Worm (Caenorhabditis elegans) whole organism, young adult: ENCODE results near the gene srw-60.
A peak's percentile ranks its signal among the peaks of the same experiment; 100 is the strongest.

Experiments used
- C17E4.6 ChIP-seq: fragments of 200-800 bp; sonication (Bioruptor generic); IDR thresholded peaks from 2 replicates; pipeline ENCODE4 v1.3.6; 2022; ENCODE audit warnings: missing genetic modification reagents, missing genetic modification characterization, missing compliant biosample characterization
- F23B12.7 ChIP-seq: sonication (generic microtip); optimal IDR thresholded peaks from 2 replicates; lab custom pipeline; 2017; ENCODE audit warnings: missing genetic modification characterization, mild to moderate bottlenecking, missing compliant biosample characterization, antibody characterized with exemption, moderate library complexity; ENCODE audit not compliant: insufficient read depth
- F37B4.10 ChIP-seq: fragments of 200-800 bp; sonication (Bioruptor generic); IDR thresholded peaks from 2 replicates; pipeline ENCODE4 v1.3.6; 2022; ENCODE audit warnings: missing genetic modification characterization, missing compliant biosample characterization
- F55B11.4 ChIP-seq: sonication (generic microtip); optimal IDR thresholded peaks from 2 replicates; lab custom pipeline; 2016; ENCODE audit warnings: missing compliant biosample characterization, missing genetic modification characterization, borderline replicate concordance; ENCODE audit not compliant: insufficient read depth
- F57C9.4 ChIP-seq: sonication (generic microtip); optimal IDR thresholded peaks from 2 replicates; lab custom pipeline; 2017; ENCODE audit warnings: mild to moderate bottlenecking, missing genetic modification characterization, missing compliant biosample characterization
- Y79H2A.3 ChIP-seq: fragments of 200-800 bp; sonication (Bioruptor generic); conservative IDR thresholded peaks from 2 replicates; pipeline ENCODE4 v1.3.6; 2022; ENCODE audit warnings: missing genetic modification reagents, missing genetic modification characterization, missing compliant biosample characterization
- ccch-3 ChIP-seq: fragments of 200-800 bp; sonication (Bioruptor generic); optimal IDR thresholded peaks from 2 replicates; lab custom pipeline; 2018; ENCODE audit warnings: mild to moderate bottlenecking, missing genetic modification characterization, missing compliant biosample characterization
- ceh-100 ChIP-seq: fragments of 200-800 bp; sonication (Bioruptor generic); IDR thresholded peaks from 2 replicates; pipeline ENCODE4 v1.3.6; 2022; ENCODE audit warnings: missing genetic modification reagents, missing genetic modification characterization, missing compliant biosample characterization
- ceh-79 ChIP-seq: sonication (generic microtip); optimal IDR thresholded peaks from 2 replicates; lab custom pipeline; 2017; ENCODE audit warnings: mild to moderate bottlenecking, missing genetic modification characterization, missing compliant biosample characterization
- ceh-91 ChIP-seq: fragments of 200-800 bp; sonication (Bioruptor generic); IDR thresholded peaks from 2 replicates; pipeline ENCODE4 v1.3.6; 2022; ENCODE audit warnings: missing genetic modification reagents, missing genetic modification characterization, missing compliant biosample characterization
- egl-18 ChIP-seq: fragments of 200-800 bp; sonication (Bioruptor generic); IDR thresholded peaks from 2 replicates; pipeline ENCODE4 v1.3.6; 2022; ENCODE audit warnings: missing genetic modification reagents, missing genetic modification characterization, missing compliant biosample characterization
- ets-4 ChIP-seq: fragments of 200-800 bp; sonication (Bioruptor generic); optimal IDR thresholded peaks from 2 replicates; lab custom pipeline; 2018; ENCODE audit warnings: mild to moderate bottlenecking, missing genetic modification characterization, missing compliant biosample characterization
- hmg-1.2 ChIP-seq: fragments of 200-800 bp; sonication (Bioruptor generic); IDR thresholded peaks from 2 replicates; pipeline ENCODE4 v1.3.6; 2022; ENCODE audit warnings: missing genetic modification reagents, missing genetic modification characterization, missing compliant biosample characterization
- hsf-1 ChIP-seq: fragments of 200-800 bp; sonication (Bioruptor generic); IDR thresholded peaks from 2 replicates; pipeline ENCODE4 v1.3.6; 2022; ENCODE audit warnings: missing genetic modification reagents, missing genetic modification characterization, missing compliant biosample characterization
- lin-40 ChIP-seq: sonication (generic microtip); optimal IDR thresholded peaks from 2 replicates; lab custom pipeline; 2016; ENCODE audit warnings: missing genetic modification characterization, mild to moderate bottlenecking, missing compliant biosample characterization, missing genotype, missing genetic modification reagents
- mcd-1 ChIP-seq: fragments of 200-800 bp; sonication (Bioruptor generic); IDR thresholded peaks from 2 replicates; pipeline ENCODE4 v1.3.6; 2022; ENCODE audit warnings: missing genetic modification reagents, missing genetic modification characterization, missing compliant biosample characterization
- mes-4 ChIP-seq: sonication (generic microtip); optimal IDR thresholded peaks from 2 replicates; lab custom pipeline; 2016; ENCODE audit warnings: missing genotype, missing genetic modification characterization, missing compliant biosample characterization
- nhr-27 ChIP-seq: fragments of 200-800 bp; sonication (Bioruptor generic); optimal IDR thresholded peaks from 2 replicates; lab custom pipeline; 2018; ENCODE audit warnings: mild to moderate bottlenecking, missing genetic modification characterization, moderate library complexity, missing compliant biosample characterization
- pha-4 ChIP-seq: fragments of 150-350 bp; sonication (generic microtip); optimal IDR thresholded peaks from 2 replicates; lab custom pipeline; 2014; ENCODE audit warnings: missing biosample characterization, missing genetic modification reagents, missing genetic modification characterization
- sea-2 ChIP-seq: fragments of 200-800 bp; sonication (Bioruptor generic); IDR thresholded peaks from 2 replicates; pipeline ENCODE4 v1.3.6; 2022; ENCODE audit warnings: missing genetic modification characterization, missing compliant biosample characterization
- somi-1 ChIP-seq: fragments of 200-800 bp; sonication (Bioruptor generic); optimal IDR thresholded peaks from 2 replicates; lab custom pipeline; 2018; ENCODE audit warnings: mild to moderate bottlenecking, missing genetic modification characterization, missing compliant biosample characterization
- sptf-2 ChIP-seq: fragments of 200-800 bp; sonication (Bioruptor generic); optimal IDR thresholded peaks from 2 replicates; lab custom pipeline; 2018; ENCODE audit warnings: mild to moderate bottlenecking, missing genetic modification characterization, missing compliant biosample characterization
- tbp1 ChIP-seq: fragments of 200-800 bp; sonication (Bioruptor generic); optimal IDR thresholded peaks from 2 replicates; lab custom pipeline; 2018; ENCODE audit warnings: mild to moderate bottlenecking, missing genetic modification characterization, missing compliant biosample characterization
- tlf-1 ChIP-seq: fragments of 200-800 bp; sonication (Bioruptor generic); optimal IDR thresholded peaks from 2 replicates; lab custom pipeline; 2018; ENCODE audit warnings: mild to moderate bottlenecking, missing genetic modification characterization, missing compliant biosample characterization
- zfh-2 ChIP-seq: fragments of 200-800 bp; sonication (Bioruptor generic); conservative IDR thresholded peaks from 2 replicates; pipeline ENCODE4 v1.3.6; 2022; ENCODE audit warnings: missing genetic modification reagents, missing genetic modification characterization, missing compliant biosample characterization
- zim-3 ChIP-seq: sonication (generic microtip); optimal IDR thresholded peaks from 2 replicates; lab custom pipeline; 2017; ENCODE audit warnings: mild to moderate bottlenecking, missing genetic modification characterization, moderate library complexity, missing compliant biosample characterization
- ztf-28 ChIP-seq: fragments of 200-800 bp; sonication (Bioruptor generic); IDR thresholded peaks from 2 replicates; pipeline ENCODE4 v1.3.6; 2022; ENCODE audit warnings: missing genetic modification reagents, missing genetic modification characterization, missing compliant biosample characterization

The srw-60 gene

DNA sequence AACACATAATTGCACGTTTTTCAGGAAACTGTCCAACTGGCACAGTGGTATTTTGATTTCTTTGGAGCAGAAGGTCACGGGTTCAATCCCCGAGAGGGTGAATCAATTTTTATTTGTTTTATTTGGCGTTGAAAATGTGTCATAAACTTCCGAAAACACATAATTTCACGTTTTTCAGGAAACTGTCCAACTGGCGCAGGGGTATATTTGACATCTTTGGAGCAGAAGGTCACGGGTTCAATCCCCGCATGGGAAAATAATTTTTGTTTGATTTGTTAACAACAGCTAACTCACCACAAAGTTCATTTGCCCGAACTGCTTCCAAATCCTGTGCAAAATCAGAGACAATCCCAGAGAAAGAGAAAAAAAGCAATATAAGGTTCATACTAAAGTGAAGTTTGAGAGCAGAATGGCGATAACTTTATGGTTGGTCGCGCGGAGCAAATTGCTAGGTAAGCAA is 2.7 kb upstream of the srw-60 start, which contains the start of gene irld-48 (continued):
- TF ChIP-seq mes-4 (tag; lab: Kevin White, UChicago) (no peak), ets-4 (GFP tag; lab: Kevin White, UChicago) (no peak), sea-2 (GFP tag; lab: Robert Waterston, UW) (no peak), somi-1 (GFP tag; lab: Kevin White, UChicago) (no peak), ceh-91 (GFP tag; lab: Robert Waterston, UW) (no peak), Y79H2A.3 (GFP tag; lab: Robert Waterston, UW) (no peak), ceh-100 (GFP tag; lab: Robert Waterston, UW) (no peak), egl-18 (no peak), zim-3 (tag; lab: Kevin White, UChicago) (no peak), lin-40 (tag; lab: Kevin White, UChicago) (no peak), tbp1 (GFP tag; lab: Kevin White, UChicago) (peak; percentile 70), sptf-2 (GFP tag; lab: Kevin White, UChicago) (no peak)

DNA sequence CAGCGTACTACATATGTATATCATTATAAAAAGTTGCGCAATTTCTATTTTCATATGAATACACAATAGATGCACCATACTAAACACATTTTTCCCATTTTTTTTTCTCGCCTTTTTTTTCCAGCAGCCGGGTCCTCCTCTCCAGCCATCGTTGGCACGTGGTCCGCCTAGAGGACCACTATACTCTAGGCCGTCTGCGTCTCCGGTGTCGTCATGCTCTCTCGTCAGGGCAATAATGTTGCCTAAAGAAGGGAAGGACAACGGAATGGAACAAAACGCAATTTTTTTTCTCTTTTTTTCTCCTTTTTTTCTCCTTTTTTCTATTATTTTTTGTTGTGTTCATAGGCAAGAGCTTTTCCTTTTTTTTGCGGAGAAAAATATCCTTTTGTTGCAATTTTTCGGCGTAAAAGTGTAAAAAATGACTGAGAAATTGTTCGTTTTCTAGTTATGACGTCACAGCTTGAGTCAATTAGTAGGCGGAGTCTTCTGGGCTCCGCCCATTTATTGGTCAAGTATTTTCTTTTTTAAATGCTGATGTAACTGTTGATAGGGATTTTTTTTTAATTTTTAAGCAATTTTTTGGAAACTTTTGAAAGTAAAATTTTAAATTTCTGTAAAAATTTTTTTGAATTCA is 4.2 kb downstream of the srw-60 start:
- TF ChIP-seq C17E4.6 (GFP tag; lab: Robert Waterston, UW) (no peak), F55B11.4 (tag; lab: Kevin White, UChicago) (no peak), mcd-1 (GFP tag; lab: Robert Waterston, UW) (0 out of 2 replicates have a peak, but pooled peaks have one; percentile 8), hmg-1.2 (GFP tag; lab: Robert Waterston, UW) (peak; percentile 40; the same call in 1 of the 2 replicates), zfh-2 (GFP tag; lab: Robert Waterston, UW) (peak; percentile 76), F37B4.10 (GFP tag; lab: Robert Waterston, UW) (no peak), F57C9.4 (tag; lab: Kevin White, UChicago) (no peak)

DNA sequence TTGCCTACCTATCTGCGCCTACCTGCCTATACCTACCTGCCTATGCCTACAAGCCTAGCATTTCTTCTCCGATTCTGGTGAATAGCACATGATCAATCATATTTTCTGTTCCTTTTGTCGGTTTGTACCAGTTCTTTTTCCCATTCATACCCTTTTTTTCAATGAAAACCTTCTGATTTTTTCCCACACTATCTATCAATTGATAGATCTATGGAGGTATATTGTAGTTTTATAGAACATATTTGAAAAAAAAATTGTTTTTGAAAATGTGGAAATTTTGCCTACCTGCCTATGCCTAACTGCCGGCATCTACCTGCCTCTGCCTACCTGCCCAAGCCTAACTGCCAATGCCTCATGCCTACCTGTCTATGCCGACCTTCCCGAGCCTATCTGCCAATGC is 5.2 kb downstream of the srw-60 start:
- TF ChIP-seq ccch-3 (no peak), zfh-2 (GFP tag; lab: Robert Waterston, UW) (0 out of 2 replicates have a peak, but pooled peaks have one; percentile 15)

DNA sequence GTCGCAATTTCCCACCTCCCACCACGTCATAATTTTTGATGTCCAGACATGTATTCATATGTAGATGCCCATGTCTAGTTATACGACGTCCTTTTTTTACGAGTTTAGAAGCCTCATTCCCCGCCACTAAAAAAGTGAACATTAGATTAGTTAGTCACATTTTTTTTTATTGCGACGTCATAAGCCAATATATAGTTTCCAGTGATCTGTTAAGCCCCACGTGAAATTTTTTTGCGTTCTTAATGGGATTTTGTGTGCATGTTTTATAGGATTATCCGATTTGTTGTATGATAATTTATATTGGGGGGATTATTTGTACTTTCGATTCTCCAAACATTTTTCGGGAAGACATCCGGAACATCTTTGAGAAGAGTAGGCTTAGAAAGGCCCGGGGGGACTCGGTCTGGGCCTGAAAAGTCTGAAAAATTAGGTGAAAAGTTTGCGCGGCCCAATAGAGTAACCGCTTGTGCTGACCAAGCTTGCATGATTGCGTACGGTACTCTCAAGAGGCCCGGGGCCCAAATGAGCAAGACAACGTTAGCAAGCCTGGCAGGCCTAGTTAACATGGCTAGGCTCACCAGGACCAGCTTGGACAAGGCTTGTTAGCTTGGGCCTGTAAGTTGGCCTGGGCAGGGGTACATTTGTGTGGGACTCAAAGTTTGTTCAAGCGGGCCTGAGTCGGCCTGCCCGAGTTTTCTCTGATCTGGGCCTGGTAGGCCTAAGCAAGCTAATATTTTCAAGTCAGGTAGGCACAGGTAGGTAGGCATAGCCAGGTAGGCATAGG is 7.0 kb downstream of the srw-60 start:
- TF ChIP-seq zfh-2 (GFP tag; lab: Robert Waterston, UW): peak; percentile 50; the same call in 1 of the 2 replicates
- no peak for TF ChIP-seq F23B12.7
- no peak for TF ChIP-seq ceh-79 (tag; lab: Kevin White, UChicago)

DNA sequence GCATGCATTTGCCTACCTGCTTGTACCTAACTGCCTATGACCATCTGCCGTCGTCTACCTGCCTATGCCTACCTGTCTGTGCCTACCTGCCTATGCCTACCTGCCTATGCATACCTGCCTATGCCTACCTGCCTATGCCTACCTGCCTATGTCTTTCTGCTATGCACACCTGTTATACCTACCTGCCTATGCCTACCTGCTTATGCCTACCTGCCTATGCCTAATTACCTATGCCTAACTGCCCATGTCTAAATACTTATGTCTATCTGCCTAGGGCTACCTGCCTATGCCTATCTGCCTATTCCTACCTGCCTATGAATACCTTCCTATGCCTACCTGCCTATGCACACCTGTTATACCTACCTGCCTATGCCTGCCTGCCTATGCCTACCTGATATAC is 7.9 kb downstream of the srw-60 start:
- TF ChIP-seq hsf-1 (GFP tag; lab: Robert Waterston, UW) (0 out of 2 replicates have a peak, but pooled peaks have one; percentile 28), pha-4 (no peak), tlf-1 (no peak), ztf-28 (0 out of 2 replicates have a peak, but pooled peaks have one; percentile 26)

DNA sequence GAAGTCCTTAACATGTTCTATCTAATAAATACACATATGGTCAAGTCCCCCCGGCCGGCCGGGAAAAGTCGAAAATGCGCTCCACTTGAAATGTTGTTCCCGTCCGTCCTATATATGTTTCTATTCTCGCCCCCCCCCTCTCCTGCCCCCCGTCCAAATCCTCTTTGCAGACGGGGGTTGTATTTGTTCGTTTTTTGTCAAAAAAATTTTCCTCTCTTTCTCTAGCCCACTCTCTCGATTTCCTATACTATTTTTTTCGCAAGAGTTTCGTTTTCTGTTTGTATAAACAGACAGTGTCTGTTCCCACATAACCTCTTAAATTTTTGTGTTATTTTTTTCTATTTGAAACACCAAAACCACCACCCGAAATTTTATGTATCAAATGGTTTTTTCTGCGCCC is 8.7 kb downstream of the srw-60 start:
- no peak for TF ChIP-seq nhr-27 (tag; lab: Kevin White, UChicago)
- TF ChIP-seq hmg-1.2 (GFP tag; lab: Robert Waterston, UW): peak; percentile 94
